Worm (Caenorhabditis elegans): Measurements from ENCODE around the gene ugt-41.

The ugt-41 gene

ce11 chrV:7199077-7199476, 35.7 kb upstream of the ugt-41 start (continued):
- TF ChIP-seq Y95B8A.8 (GFP tag; IDR thresholded peaks at IDR 0.05) (no peak), nhr-179 (tag; optimal IDR thresholded peaks at IDR 0.05) (no peak), dpl-1 (GFP tag; optimal IDR thresholded peaks at IDR 0.05) (no peak), cebp-1 (GFP tag; IDR thresholded peaks at IDR 0.05) (no peak), cebp-1 (tag; optimal IDR thresholded peaks at IDR 0.05) (no peak), ccch-3 (GFP tag; optimal IDR thresholded peaks at IDR 0.05) (no peak), mcd-1 (GFP tag; IDR thresholded peaks at IDR 0.05) (0 out of 2 replicates have a peak, but pooled peaks have one; percentile 7), mes-4 (tag; optimal IDR thresholded peaks at IDR 0.05) (no peak), chd-7 (tag; optimal IDR thresholded peaks at IDR 0.05) (no peak), lir-1 (GFP tag; conservative IDR thresholded peaks at IDR 0.05) (no peak), ztf-25 (GFP tag; IDR thresholded peaks at IDR 0.05) (no peak), T07F8.4 (tag; optimal IDR thresholded peaks at IDR 0.05) (no peak), hlh-12 (tag; optimal IDR thresholded peaks at IDR 0.05) (no peak), nfyb-1 (GFP tag; IDR thresholded peaks at IDR 0.05) (no peak), let-526 (GFP tag; IDR thresholded peaks at IDR 0.05) (no peak), mxl-1 (tag; optimal IDR thresholded peaks at IDR 0.05) (no peak), snpc-4 (GFP tag; optimal IDR thresholded peaks at IDR 0.05) (no peak), snpc-4 (tag; optimal IDR thresholded peaks at IDR 0.05) (no peak), xnd-1 (tag; optimal IDR thresholded peaks at IDR 0.05) (peak; percentile 89), Y79H2A.3 (GFP tag; conservative IDR thresholded peaks at IDR 0.05) (no peak), Y53F4B.3 (GFP tag; IDR thresholded peaks at IDR 0.05) (no peak), F10E7.11 (tag; optimal IDR thresholded peaks at IDR 0.05) (no peak), F33H1.4 (GFP tag; IDR thresholded peaks at IDR 0.05) (peak; percentile 93), egrh-3 (GFP tag; IDR thresholded peaks at IDR 0.05) (no peak), ekl-4 (GFP tag; IDR thresholded peaks at IDR 0.05) (no peak), C17E4.6 (GFP tag; IDR thresholded peaks at IDR 0.05) (no peak), ztf-26 (tag; optimal IDR thresholded peaks at IDR 0.05) (no peak), rec-8 (tag; optimal IDR thresholded peaks at IDR 0.05) (no peak), madf-10 (tag; optimal IDR thresholded peaks at IDR 0.05) (no peak), unc-130 (GFP tag; optimal IDR thresholded peaks at IDR 0.05) (no peak), madf-3 (GFP tag; IDR thresholded peaks at IDR 0.05) (peak; percentile 90), ZK185.1 (tag; optimal IDR thresholded peaks at IDR 0.05; ENCODE audit: poor library complexity, severe bottlenecking) (no peak), aptf-2 (GFP tag; conservative IDR thresholded peaks at IDR 0.05) (no peak), hlh-26 (GFP tag; conservative IDR thresholded peaks at IDR 0.05) (no peak), F57C9.4 (tag; optimal IDR thresholded peaks at IDR 0.05) (no peak), nhr-90 (tag; optimal IDR thresholded peaks at IDR 0.05) (no peak), lin-26 (GFP tag; IDR thresholded peaks at IDR 0.05) (no peak), mel-28 (tag; optimal IDR thresholded peaks at IDR 0.05; ENCODE audit: borderline replicate concordance) (no peak), D2030.7 (GFP tag; IDR thresholded peaks at IDR 0.05) (peak; percentile 54; the same call in 1 of the 2 replicates), egl-44 (GFP tag; IDR thresholded peaks at IDR 0.05) (no peak), nhr-120 (GFP tag; IDR thresholded peaks at IDR 0.05) (no peak)

- TF ChIP-seq F49E8.2 (tag; optimal IDR thresholded peaks at IDR 0.05; ENCODE audit: insufficient read depth) (no peak), madf-8 (GFP tag; conservative IDR thresholded peaks at IDR 0.05) (peak; percentile 20; the same call in 1 of the 2 replicates), dpff-1 (tag; optimal IDR thresholded peaks at IDR 0.05) (peak; percentile 1), ets-4 (GFP tag; optimal IDR thresholded peaks at IDR 0.05) (peak; percentile 73), hmg-20 (GFP tag; IDR thresholded peaks at IDR 0.05) (0 out of 2 replicates have a peak, but pooled peaks have one; percentile 48), F52B5.7 (tag; optimal IDR thresholded peaks at IDR 0.05) (peak; percentile 43), Y53G8AR.9 (GFP tag; conservative IDR thresholded peaks at IDR 0.05) (peak; percentile 76), nhr-120 (GFP tag; IDR thresholded peaks at IDR 0.05) (no peak), Y79H2A.3 (GFP tag; conservative IDR thresholded peaks at IDR 0.05) (0 out of 2 replicates have a peak, but pooled peaks have one; percentile 20), F22D6.2 (tag; optimal IDR thresholded peaks at IDR 0.05) (no peak), pha-4 (tag; optimal IDR thresholded peaks at IDR 0.05) (peak; percentile 43), C17E4.6 (GFP tag; IDR thresholded peaks at IDR 0.05) (no peak), F57C9.4 (tag; optimal IDR thresholded peaks at IDR 0.05) (no peak), F55B11.4 (tag; optimal IDR thresholded peaks at IDR 0.05; ENCODE audit: borderline replicate concordance, insufficient read depth) (no peak)
Measured at ce11 chrV:7198403-7198802, 35.0 kb upstream of the ugt-41 start.
